Fruit fly (Drosophila melanogaster) whole organism, wandering third instar larva: ENCODE measurements around the gene Vsx2.

Experiments used
- Abd-B ChIP-seq: fragments of >200 bp; optimal IDR thresholded peaks from 2 replicates; lab custom pipeline; 2017; ENCODE audit warnings: missing biosample characterization, missing genetic modification characterization
- GATAd ChIP-seq: sonication (Bioruptor generic); optimal IDR thresholded peaks from 2 replicates; lab custom pipeline; 2016; ENCODE audit warnings: missing biosample characterization, missing genetic modification characterization
- dmrt93B ChIP-seq: fragments of 200-800 bp; sonication (Bioruptor generic); optimal IDR thresholded peaks from 2 replicates; lab custom pipeline; 2018; ENCODE audit warnings: missing biosample characterization, mild to moderate bottlenecking, missing genetic modification characterization
- psq ChIP-seq: fragments of 200-800 bp; sonication (Bioruptor generic); optimal IDR thresholded peaks from 3 replicates; lab custom pipeline; 2017; ENCODE audit warnings: missing biosample characterization, mild to moderate bottlenecking, missing genetic modification characterization, moderate library complexity
- usp ChIP-seq: fragments of >200 bp; optimal IDR thresholded peaks from 2 replicates; lab custom pipeline; 2017; ENCODE audit warnings: missing biosample characterization, missing genetic modification characterization

DNA sequence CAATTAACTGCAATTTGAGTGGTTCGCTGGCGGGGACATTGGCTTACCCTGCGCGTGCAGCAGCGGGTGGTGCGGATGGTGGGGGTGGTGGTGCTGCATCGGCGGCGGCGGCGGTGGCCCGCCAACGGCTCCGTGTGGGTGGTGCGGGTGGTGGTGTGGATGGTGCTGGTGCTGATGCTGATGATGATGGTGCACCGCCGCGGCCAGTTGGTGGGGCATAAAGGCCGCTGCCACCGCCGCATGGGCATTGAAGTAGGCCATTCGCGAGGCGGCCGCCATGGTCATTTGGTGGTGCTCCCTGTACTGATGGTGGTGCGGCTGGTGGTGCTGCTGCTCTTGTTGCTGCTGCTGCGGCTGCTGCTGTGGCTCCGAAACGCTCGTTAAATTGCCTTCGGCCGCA lies 620 bp downstream of the Vsx2 start:
- TF ChIP-seq usp (GFP tag; lab: Kevin White, UChicago) (no peak), Abd-B (GFP tag; lab: Kevin White, UChicago) (no peak), dmrt93B (GFP tag; lab: Kevin White, UChicago) (no peak), psq (GFP tag; lab: Kevin White, UChicago) (no peak), GATAd (GFP tag; lab: Kevin White, UChicago) (no peak)
